Fruit fly (Drosophila melanogaster): ENCODE data around the gene Gr64a.

Gr64a gene

dm6 chr3L:4071561-4072049, 45.0 kb downstream of the Gr64a start, which contains the start of gene wit (continued):
- TF ChIP-seq CG11762 (GFP tag; optimal IDR thresholded peaks at IDR 0.05; ENCODE audit: insufficient read depth) (no peak), CG6276 (GFP tag; optimal IDR thresholded peaks at IDR 0.05) (peak; percentile 58), Ets96B (tag; optimal IDR thresholded peaks at IDR 0.05) (no peak)

DNA sequence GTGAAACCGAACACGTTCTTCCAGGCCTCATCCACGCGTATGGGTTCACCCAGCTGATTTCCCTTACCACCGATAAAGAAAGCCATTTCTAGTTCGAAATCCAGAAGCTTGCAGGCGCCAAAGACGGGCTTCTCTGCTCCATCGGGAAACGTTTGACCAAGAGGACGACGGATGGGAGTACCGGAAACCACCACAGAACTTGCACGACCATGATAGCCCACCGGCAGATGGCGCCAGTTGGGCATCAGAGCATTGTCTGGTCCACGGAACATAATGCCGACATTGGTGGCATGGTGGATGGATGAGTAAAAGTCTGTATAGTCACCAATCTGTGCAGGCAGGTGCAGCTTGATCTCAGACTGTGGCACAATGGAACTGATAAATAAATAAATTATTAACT, 46.1 kb downstream of the Gr64a start:
- TF ChIP-seq Hr39 (GFP tag; optimal IDR thresholded peaks at IDR 0.05) (no peak), eg (GFP tag; IDR thresholded peaks at IDR 0.05) (no peak), Met (GFP tag; optimal IDR thresholded peaks at IDR 0.05) (no peak), Ets21C (GFP tag; optimal IDR thresholded peaks at IDR 0.05) (no peak), CG11762 (GFP tag; optimal IDR thresholded peaks at IDR 0.05; ENCODE audit: insufficient read depth) (no peak), ss (GFP tag; optimal IDR thresholded peaks at IDR 0.05) (no peak), CG15336 (GFP tag; IDR thresholded peaks at IDR 0.05) (no peak), fd85E (GFP tag; optimal IDR thresholded peaks at IDR 0.05) (no peak), Hr4 (GFP tag; optimal IDR thresholded peaks at IDR 0.05) (no peak), CG6808 (GFP tag; optimal IDR thresholded peaks at IDR 0.05) (no peak), Eip78C (GFP tag) (no peak)

DNA sequence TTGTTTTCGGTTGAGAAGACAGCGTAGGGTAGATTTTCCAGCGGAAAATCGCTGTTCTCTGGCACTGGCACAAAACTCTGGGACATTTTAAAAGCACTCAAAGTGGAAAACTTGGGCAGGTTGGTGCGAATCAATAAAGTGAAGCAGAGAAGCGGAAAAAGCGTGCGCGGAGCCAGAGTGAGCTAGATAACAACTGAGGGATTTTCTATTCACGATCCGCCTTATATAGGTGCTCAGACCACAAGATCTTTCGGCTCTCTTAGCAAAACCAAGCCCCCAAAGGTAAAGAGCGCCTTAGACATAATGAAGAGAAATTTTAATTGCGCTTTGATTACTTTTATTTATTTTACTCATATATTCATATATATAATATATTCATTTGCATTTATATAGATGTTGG, 47.2 kb downstream of the Gr64a start, which contains the start of gene Faa:
Faa (minus strand) TSS at position 200 of the 400 bp plus-strand sequence.
- TF ChIP-seq fd59A (GFP tag; optimal IDR thresholded peaks at IDR 0.05) (no peak), eg (GFP tag; IDR thresholded peaks at IDR 0.05) (peak; percentile 22; the same call in 1 of the 3 replicates), svp (GFP tag) (peak; percentile 42), CG15336 (GFP tag; IDR thresholded peaks at IDR 0.05) (0 out of 2 replicates have a peak, but pooled peaks have one; percentile 11)

- TF ChIP-seq CG8632 (GFP tag; optimal IDR thresholded peaks at IDR 0.05): no peak
- no peak for TF ChIP-seq lz (GFP tag; optimal IDR thresholded peaks at IDR 0.05)
- TF ChIP-seq dsx (GFP tag; optimal IDR thresholded peaks at IDR 0.05; ENCODE audit: poor library complexity, severe bottlenecking): no peak
- no peak for TF ChIP-seq svp (GFP tag)
- TF ChIP-seq Hr39 (GFP tag; optimal IDR thresholded peaks at IDR 0.05): no peak
- TF ChIP-seq Eip75B (GFP tag; optimal IDR thresholded peaks at IDR 0.05): no peak
Observed at dm6 chr3L:4076907-4077306, 50.3 kb downstream of the Gr64a start.

Measured in whole organism, prepupa.